Worm (Caenorhabditis elegans) whole organism, L4 larva: ENCODE data around the gene rgs-1.

ENCODE experiments used
- D1046.2 ChIP-seq: fragments of 200-800 bp; sonication (Bioruptor generic); IDR thresholded peaks from 2 replicates; pipeline ENCODE4 v1.3.6; 2022; ENCODE audit warnings: missing genetic modification characterization, missing compliant biosample characterization
- R02D3.7 ChIP-seq: fragments of 150-350 bp; sonication (generic microtip); optimal IDR thresholded peaks from 3 replicates; lab custom pipeline; 2014; ENCODE audit warnings: missing biosample characterization, missing genetic modification characterization
- aha-1 ChIP-seq: fragments of 150-350 bp; peaks from one replicate; lab custom pipeline; 2014; ENCODE audit warnings: missing biosample characterization, missing genetic modification characterization
- ama-1 ChIP-seq: fragments of 150-350 bp; optimal IDR thresholded peaks from 2 replicates; lab custom pipeline; 2014; ENCODE audit warnings: inconsistent platforms, mixed read lengths
- arid-1 ChIP-seq: fragments of 200-800 bp; sonication (Bioruptor generic); conservative IDR thresholded peaks from 2 replicates; pipeline ENCODE4 v1.3.6; 2022; ENCODE audit warnings: missing genetic modification reagents, missing genetic modification characterization, missing compliant biosample characterization
- ces-1 ChIP-seq: fragments of 150-350 bp; sonication (generic microtip); optimal IDR thresholded peaks from 4 replicates; lab custom pipeline; 2014; ENCODE audit warnings: missing biosample characterization, missing genetic modification reagents, missing genetic modification characterization
- nhr-11 ChIP-seq: fragments of 150-350 bp; optimal IDR thresholded peaks from 2 replicates; lab custom pipeline; 2014; ENCODE audit warnings: missing biosample characterization, missing genetic modification characterization
- nhr-111 ChIP-seq: fragments of 200-800 bp; sonication (Bioruptor generic); optimal IDR thresholded peaks from 2 replicates; lab custom pipeline; 2018; ENCODE audit warnings: mild to moderate bottlenecking, missing genetic modification characterization, missing compliant biosample characterization
- nhr-237 ChIP-seq: sonication (generic microtip); optimal IDR thresholded peaks from 2 replicates; lab custom pipeline; 2017; ENCODE audit warnings: missing biosample characterization, missing genetic modification characterization
- nhr-77 ChIP-seq: fragments of 150-350 bp; optimal IDR thresholded peaks from 2 replicates; lab custom pipeline; 2014; ENCODE audit warnings: missing biosample characterization, missing genetic modification characterization
- pha-4 ChIP-seq, 2 experiments: fragments of 150-350 bp in 1 of 2; fragments of 200-800 bp in 1 of 2; sonication (Bioruptor generic) in 1 of 2; IDR thresholded peaks in 1 of 2; optimal IDR thresholded peaks in 1 of 2; 2 replicates each; pipeline versions ENCODE4 v1.3.6 to Lab custom; 2014 to 2022; ENCODE audit warnings: missing genetic modification characterization in 2 of 2, missing genetic modification reagents in 2 of 2, missing biosample characterization in 1 of 2, missing compliant biosample characterization in 1 of 2
- spr-3 ChIP-seq: fragments of 200-800 bp; sonication (Bioruptor generic); optimal IDR thresholded peaks from 2 replicates; lab custom pipeline; 2018; ENCODE audit warnings: mild to moderate bottlenecking, missing genetic modification characterization, missing compliant biosample characterization
- ztf-11 ChIP-seq: fragments of 150-350 bp; optimal IDR thresholded peaks from 2 replicates; lab custom pipeline; 2014; ENCODE audit warnings: missing biosample characterization, missing genetic modification characterization

DNA sequence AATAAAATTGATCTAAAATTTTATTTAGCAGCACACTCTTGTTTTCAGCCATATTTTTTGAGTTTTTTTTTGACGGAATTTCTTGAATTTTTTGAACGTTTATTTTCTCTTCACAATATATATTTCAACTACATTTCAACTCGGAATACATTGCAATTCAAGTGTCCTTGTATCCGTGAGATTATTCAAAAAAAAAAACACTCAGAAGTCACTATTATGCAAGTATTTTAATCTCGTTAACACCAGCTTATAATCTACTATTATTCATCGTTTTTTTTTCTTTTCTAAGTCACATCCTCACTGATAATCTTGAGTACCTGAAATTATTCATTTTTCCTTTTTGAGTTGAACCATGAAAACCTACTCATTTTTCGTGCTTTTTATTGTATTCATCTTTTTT, 7.1 kb upstream of the rgs-1 start, which contains the start of gene ins-21:
- no peak for TF ChIP-seq ztf-11 (tag; lab: Kevin White, UChicago)
- TF ChIP-seq R02D3.7 (tag; lab: Kevin White, UChicago) = no peak
- no peak for TF ChIP-seq nhr-111 (GFP tag; lab: Kevin White, UChicago)
- no peak for TF ChIP-seq ces-1 (GFP tag; lab: Kevin White, UChicago)
- TF ChIP-seq spr-3 (GFP tag; lab: Kevin White, UChicago) = no peak
- TF ChIP-seq pha-4 (GFP tag; IDR thresholded peaks at IDR 0.05; lab: Robert Waterston, UW) = no peak
- TF ChIP-seq pha-4 (tag; optimal IDR thresholded peaks at IDR 0.05; lab: Kevin White, UChicago) = no peak
- no peak for TF ChIP-seq aha-1 (tag; lab: Kevin White, UChicago)
- no peak for TF ChIP-seq D1046.2 (GFP tag; lab: Robert Waterston, UW)
- TF ChIP-seq ama-1 (lab: Kevin White, UChicago) = no peak
- TF ChIP-seq nhr-237 (tag; lab: Kevin White, UChicago) = no peak
- no peak for TF ChIP-seq nhr-77 (tag; lab: Kevin White, UChicago)
- no peak for TF ChIP-seq arid-1 (GFP tag; lab: Robert Waterston, UW)
- TF ChIP-seq nhr-11 = no peak
